Worm (Caenorhabditis elegans): ENCODE data around the gene rnp-5.

The rnp-5 gene

DNA sequence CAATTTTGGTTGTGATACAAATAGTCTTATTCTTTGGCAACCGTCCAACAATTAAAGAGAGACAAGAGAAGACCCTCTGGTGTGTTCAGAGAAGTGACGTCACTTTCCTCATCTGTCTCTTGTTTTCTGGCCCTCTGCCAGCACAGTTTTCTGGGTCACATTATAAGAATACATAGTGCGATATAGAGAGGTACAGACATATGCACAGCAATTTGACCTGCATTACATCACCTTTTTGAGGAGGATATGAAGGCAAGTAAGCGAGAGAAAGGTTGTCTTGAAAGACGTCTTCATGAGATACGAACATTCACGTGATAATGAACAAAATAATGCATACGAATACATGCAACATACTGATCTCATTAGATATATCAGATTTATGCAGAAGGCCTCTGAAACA, 16.8 kb upstream of the rnp-5 start:
- no peak for TF ChIP-seq pes-1 (GFP tag; IDR thresholded peaks at IDR 0.05)
- no peak for TF ChIP-seq aly-1 (tag; optimal IDR thresholded peaks at IDR 0.05)
- no peak for TF ChIP-seq F13C5.2 (tag; optimal IDR thresholded peaks at IDR 0.05)
- TF ChIP-seq tra-4 (tag; optimal IDR thresholded peaks at IDR 0.05), result no peak
- no peak for TF ChIP-seq sea-1 (GFP tag; conservative IDR thresholded peaks at IDR 0.05)
- TF ChIP-seq tbx-11 (GFP tag; IDR thresholded peaks at IDR 0.05), result no peak
- no peak for TF ChIP-seq hmbx-1 (tag; optimal IDR thresholded peaks at IDR 0.05)

DNA sequence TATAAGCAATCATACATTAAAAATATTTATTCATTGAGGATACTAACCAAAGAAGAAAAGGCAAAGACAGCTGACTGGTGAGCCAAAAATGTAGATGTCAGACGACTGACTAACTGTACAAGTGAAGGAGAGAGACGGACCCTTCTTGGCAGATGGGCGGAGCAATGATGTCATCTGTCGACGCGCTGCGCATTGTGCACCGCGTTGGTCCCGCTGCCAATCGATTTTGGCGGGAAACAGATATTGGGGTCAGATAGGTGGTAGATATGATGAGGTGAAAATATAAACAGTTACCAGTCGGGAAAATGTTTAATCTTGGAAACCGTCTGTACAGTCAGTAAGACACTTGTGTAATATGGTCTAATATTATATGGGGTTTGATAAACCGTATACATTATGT, 16.2 kb upstream of the rnp-5 start, which contains the start of gene T24C4.2:
TSS of gene T24C4.2 (minus strand) at position 101 of the 400 bp plus-strand sequence.
- TF ChIP-seq ama-1 (optimal IDR thresholded peaks at IDR 0.05), result no peak
- TF ChIP-seq B0310.2 (tag; optimal IDR thresholded peaks at IDR 0.05), result no peak
- TF ChIP-seq hmg-4 (GFP tag; optimal IDR thresholded peaks at IDR 0.05), result peak; percentile 36

DNA sequence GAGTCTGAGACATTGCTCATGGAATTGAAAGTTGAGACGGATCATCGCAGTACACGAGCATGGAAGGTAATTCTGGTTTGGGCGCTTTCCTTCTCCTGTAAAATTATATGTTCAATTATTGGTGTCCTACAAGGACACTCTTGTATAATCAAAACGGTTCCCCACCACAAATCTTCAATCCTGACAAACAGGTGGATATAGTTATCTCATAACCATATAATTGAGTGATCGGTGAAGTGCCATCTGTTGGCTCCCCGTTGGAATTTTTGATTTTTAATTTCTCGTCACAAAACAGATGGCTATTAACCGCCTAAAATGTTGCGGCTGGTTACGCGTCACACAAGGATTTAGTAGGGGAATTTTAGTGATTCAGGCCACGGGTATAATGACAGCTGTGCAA, 15.2 kb upstream of the rnp-5 start:
- TF ChIP-seq flt-1 (GFP tag; IDR thresholded peaks at IDR 0.05) (no peak), scrt-1 (GFP tag; IDR thresholded peaks at IDR 0.05) (no peak), hnd-1 (tag; optimal IDR thresholded peaks at IDR 0.05) (no peak), ceh-36 (tag; optimal IDR thresholded peaks at IDR 0.05) (no peak), ets-7 (tag; optimal IDR thresholded peaks at IDR 0.05) (no peak), hmg-4 (GFP tag; optimal IDR thresholded peaks at IDR 0.05) (no peak), tbx-11 (GFP tag; IDR thresholded peaks at IDR 0.05) (no peak), ama-1 (optimal IDR thresholded peaks at IDR 0.05) (no peak), F13C5.2 (tag; optimal IDR thresholded peaks at IDR 0.05) (no peak)

DNA sequence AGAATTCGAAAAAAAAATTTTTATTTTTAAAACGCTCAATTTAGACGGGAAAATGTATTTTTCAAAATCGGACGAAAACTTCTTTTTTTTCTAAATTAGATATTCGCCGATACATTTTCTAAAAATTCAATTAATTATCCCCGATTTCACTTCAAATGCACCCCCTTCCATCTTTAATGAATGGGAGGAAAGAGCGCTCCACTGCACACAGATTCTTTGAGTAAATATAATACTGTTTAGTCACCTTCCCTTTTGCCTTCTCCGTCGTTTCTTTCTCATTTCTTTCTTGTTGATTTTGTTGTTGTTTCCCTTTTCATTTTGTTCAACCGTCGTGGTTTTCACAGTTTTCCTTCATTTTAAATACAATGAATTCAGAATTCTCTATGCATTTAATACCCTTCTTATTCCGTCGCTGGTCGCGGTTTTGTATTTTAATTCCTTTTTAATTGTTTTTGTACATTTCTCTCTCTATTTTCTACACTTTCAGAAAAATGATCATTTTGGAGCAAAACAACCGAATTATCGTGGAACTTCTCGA, 8.2 kb upstream of the rnp-5 start, which contains the start of gene arx-4:
TSS of gene arx-4 (plus strand) at position 488 of the 538 bp plus-strand sequence.
- no peak for TF ChIP-seq pes-1 (GFP tag; IDR thresholded peaks at IDR 0.05)
- no peak for TF ChIP-seq hnd-1 (tag; optimal IDR thresholded peaks at IDR 0.05)
- TF ChIP-seq tbx-37 (GFP tag; conservative IDR thresholded peaks at IDR 0.05), result no peak

DNA sequence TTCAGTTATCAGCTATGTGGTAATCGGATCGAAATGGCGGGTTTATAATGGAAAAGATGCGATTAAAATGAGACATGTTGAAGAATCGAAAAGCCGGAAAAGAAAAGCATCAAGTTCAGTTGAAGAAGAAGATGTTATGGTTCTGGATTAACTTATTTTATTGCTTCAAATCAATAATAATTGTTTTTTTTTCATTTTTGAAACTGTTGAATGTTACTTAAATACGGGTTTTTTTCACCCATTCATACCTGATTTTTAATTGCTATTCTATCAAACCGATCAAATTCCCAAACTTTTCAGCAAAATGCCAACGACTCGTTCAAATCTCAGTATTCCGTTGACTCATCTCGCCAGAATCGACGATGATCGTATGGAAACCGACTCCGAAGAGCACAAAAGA, 6.2 kb upstream of the rnp-5 start, which contains the start of gene exos-4.2:
TSS of gene exos-4.2 (plus strand) at position 301 of the 400 bp plus-strand sequence.
- TF ChIP-seq ama-1 (optimal IDR thresholded peaks at IDR 0.05) (no peak), B0310.2 (tag; optimal IDR thresholded peaks at IDR 0.05) (no peak), flt-1 (GFP tag; IDR thresholded peaks at IDR 0.05) (no peak), F13C5.2 (tag; optimal IDR thresholded peaks at IDR 0.05) (no peak), hmbx-1 (tag; optimal IDR thresholded peaks at IDR 0.05) (no peak), aly-1 (tag; optimal IDR thresholded peaks at IDR 0.05) (no peak)

DNA sequence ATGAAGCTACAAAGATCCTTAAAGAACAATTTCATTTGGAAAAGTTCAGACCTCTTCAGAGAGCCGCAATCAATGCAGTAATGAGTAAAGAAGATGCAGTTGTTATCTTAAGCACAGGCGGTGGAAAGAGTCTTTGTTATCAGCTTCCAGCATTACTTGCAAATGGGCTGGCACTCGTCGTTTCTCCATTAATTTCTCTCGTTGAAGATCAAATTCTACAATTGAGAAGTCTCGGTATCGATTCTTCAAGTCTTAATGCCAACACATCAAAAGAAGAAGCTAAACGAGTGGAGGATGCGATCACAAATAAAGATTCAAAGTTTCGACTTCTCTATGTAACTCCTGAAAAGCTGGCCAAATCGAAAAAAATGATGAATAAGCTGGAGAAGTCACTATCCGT, 3.2 kb upstream of the rnp-5 start:
- no peak for TF ChIP-seq tbx-37 (GFP tag; conservative IDR thresholded peaks at IDR 0.05)
- no peak for TF ChIP-seq B0310.2 (tag; optimal IDR thresholded peaks at IDR 0.05)
- TF ChIP-seq ceh-36 (tag; optimal IDR thresholded peaks at IDR 0.05), result no peak
- no peak for TF ChIP-seq ceh-13 (GFP tag; optimal IDR thresholded peaks at IDR 0.05)
- no peak for TF ChIP-seq F13C5.2 (tag; optimal IDR thresholded peaks at IDR 0.05)
- no peak for TF ChIP-seq hnd-1 (tag; optimal IDR thresholded peaks at IDR 0.05)
- TF ChIP-seq sea-1 (GFP tag; conservative IDR thresholded peaks at IDR 0.05), result no peak

DNA sequence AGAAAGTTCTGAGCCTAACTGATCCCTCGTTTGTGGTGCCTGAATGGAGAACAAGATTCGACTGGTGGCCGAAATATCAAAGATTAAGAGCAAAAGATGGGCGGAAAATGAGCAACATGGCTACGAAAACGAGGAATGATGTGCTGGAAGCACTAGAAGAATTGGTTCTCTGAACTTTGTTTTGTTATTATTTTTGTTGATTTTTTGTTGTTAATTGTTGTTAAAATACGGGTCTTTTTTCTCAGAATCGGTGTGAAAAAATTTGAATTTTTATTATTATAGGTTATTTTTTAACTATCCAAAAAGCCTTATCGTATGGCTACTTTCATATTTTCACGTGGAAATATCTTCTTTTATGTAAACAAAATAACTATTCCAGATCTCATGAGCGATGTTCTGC, 2.6 kb upstream of the rnp-5 start, which contains the start of gene K02F3.12:
TSS of gene K02F3.12 (plus strand) at position 301 of the 400 bp plus-strand sequence.
- no peak for TF ChIP-seq ama-1 (optimal IDR thresholded peaks at IDR 0.05)
- no peak for TF ChIP-seq hmg-4 (GFP tag; optimal IDR thresholded peaks at IDR 0.05)
- TF ChIP-seq ceh-36 (tag; optimal IDR thresholded peaks at IDR 0.05), result no peak
- TF ChIP-seq tra-4 (tag; optimal IDR thresholded peaks at IDR 0.05), result no peak
- no peak for TF ChIP-seq scrt-1 (GFP tag; IDR thresholded peaks at IDR 0.05)
- no peak for TF ChIP-seq hnd-1 (tag; optimal IDR thresholded peaks at IDR 0.05)
- TF ChIP-seq ets-7 (tag; optimal IDR thresholded peaks at IDR 0.05), result no peak
- no peak for TF ChIP-seq pes-1 (GFP tag; IDR thresholded peaks at IDR 0.05)
- no peak for TF ChIP-seq flt-1 (GFP tag; IDR thresholded peaks at IDR 0.05)
- no peak for TF ChIP-seq B0310.2 (tag; optimal IDR thresholded peaks at IDR 0.05)
- TF ChIP-seq tbx-37 (GFP tag; conservative IDR thresholded peaks at IDR 0.05), result no peak
- TF ChIP-seq hmbx-1 (tag; optimal IDR thresholded peaks at IDR 0.05), result no peak
- TF ChIP-seq aly-1 (tag; optimal IDR thresholded peaks at IDR 0.05), result no peak
- no peak for TF ChIP-seq sea-1 (GFP tag; conservative IDR thresholded peaks at IDR 0.05)
- no peak for TF ChIP-seq F13C5.2 (tag; optimal IDR thresholded peaks at IDR 0.05)
- TF ChIP-seq tbx-11 (GFP tag; IDR thresholded peaks at IDR 0.05), result no peak
- no peak for TF ChIP-seq ceh-13 (GFP tag; optimal IDR thresholded peaks at IDR 0.05)

DNA sequence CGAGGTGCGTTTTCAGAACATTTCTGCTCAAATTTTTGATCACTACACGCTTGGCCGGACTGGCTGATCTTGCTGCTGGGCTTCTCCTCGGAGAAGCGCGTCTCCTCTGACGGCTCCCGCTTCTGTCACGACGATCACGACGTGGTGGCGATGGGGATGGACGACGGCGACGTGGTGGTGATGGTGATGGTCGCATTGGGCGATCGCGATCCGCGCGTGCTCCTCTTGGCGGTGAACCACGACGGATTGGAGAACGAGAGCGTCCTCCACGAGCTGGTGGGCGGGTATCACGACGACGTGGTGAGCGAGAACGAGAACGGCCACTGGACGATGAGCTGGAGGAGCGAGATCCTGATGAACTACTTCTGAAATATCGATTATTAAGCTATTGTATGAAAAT, 295 bp downstream of the rnp-5 start:
- TF ChIP-seq aly-1 (tag; optimal IDR thresholded peaks at IDR 0.05) (no peak), tbx-37 (GFP tag; conservative IDR thresholded peaks at IDR 0.05) (no peak), ama-1 (optimal IDR thresholded peaks at IDR 0.05) (no peak), pes-1 (GFP tag; IDR thresholded peaks at IDR 0.05) (no peak), hmg-4 (GFP tag; optimal IDR thresholded peaks at IDR 0.05) (no peak), hnd-1 (tag; optimal IDR thresholded peaks at IDR 0.05) (no peak), tbx-11 (GFP tag; IDR thresholded peaks at IDR 0.05) (no peak), B0310.2 (tag; optimal IDR thresholded peaks at IDR 0.05) (no peak), flt-1 (GFP tag; IDR thresholded peaks at IDR 0.05) (no peak), scrt-1 (GFP tag; IDR thresholded peaks at IDR 0.05) (no peak), F13C5.2 (tag; optimal IDR thresholded peaks at IDR 0.05) (no peak), hmbx-1 (tag; optimal IDR thresholded peaks at IDR 0.05) (no peak), ets-7 (tag; optimal IDR thresholded peaks at IDR 0.05) (no peak), tra-4 (tag; optimal IDR thresholded peaks at IDR 0.05) (no peak), sea-1 (GFP tag; conservative IDR thresholded peaks at IDR 0.05) (no peak), ceh-36 (tag; optimal IDR thresholded peaks at IDR 0.05) (no peak)
